Fruit fly (Drosophila melanogaster): ENCODE measurements around the gene srw.
A peak's percentile ranks its signal among the peaks of the same experiment; 100 is the strongest.

DNA sequence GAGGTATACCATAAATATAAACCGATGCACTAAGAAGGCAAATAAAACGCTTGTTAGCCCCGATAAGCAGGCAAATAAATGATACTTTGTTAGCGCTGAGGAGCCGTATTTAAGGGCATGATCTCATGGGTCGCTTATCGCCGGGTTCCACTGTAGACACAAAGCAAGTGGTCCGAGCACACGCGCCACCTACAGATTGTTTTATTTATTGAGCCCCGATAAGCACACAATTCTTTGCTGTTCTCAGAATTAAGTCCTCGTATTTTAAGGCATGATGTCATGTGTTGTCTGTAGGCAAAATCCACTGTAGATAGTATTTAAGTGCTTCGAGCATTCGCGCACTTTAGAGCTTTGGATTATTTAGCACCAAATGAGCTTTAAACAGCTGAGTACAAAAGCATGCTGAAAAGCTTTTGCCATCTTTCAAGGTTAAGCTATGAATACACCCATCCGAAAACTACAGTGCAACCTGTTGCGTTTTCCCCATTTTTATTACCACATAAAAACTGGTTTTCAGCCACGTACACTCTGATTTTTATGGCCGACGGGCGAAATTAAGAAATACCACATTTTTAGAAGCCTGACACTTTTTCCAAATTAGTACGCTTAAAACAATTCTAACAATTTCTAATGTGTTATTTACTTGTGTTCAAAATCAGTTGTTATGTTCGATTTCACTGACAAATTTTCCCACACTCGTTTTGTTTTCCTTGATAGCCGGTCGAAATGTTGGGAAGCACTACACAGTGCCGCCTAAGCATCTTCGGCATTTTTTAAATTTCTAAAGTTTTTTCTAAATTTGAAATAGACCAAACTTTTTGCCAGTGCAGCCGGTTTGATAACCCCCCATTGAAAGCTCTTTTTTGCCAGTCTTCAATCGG lies 43.6 kb downstream of the srw start, which contains the start of gene Sqor:
- TF ChIP-seq acj6 (GFP tag; optimal IDR thresholded peaks at IDR 0.05) (peak; percentile 94), Smox (GFP tag; optimal IDR thresholded peaks at IDR 0.05) (peak; percentile 89), CG10631 (GFP tag; optimal IDR thresholded peaks at IDR 0.05) (peak; percentile 92), svp (GFP tag) (peak; percentile 99), Hr4 (GFP tag; optimal IDR thresholded peaks at IDR 0.05) (peak; percentile 98)
